Fruit fly (Drosophila melanogaster): ENCODE results near the gene Lrch.

Gene Lrch

dm6 chr2L:17430602-17431358 is 46.9 kb upstream of the Lrch start (continued):
- TF ChIP-seq CG6792 (GFP tag; optimal IDR thresholded peaks at IDR 0.05) = no peak
- no peak for TF ChIP-seq CG11762 (GFP tag; optimal IDR thresholded peaks at IDR 0.05; ENCODE audit: insufficient read depth)
- TF ChIP-seq Eip75B (GFP tag; optimal IDR thresholded peaks at IDR 0.05) = no peak
- TF ChIP-seq Smox (GFP tag; optimal IDR thresholded peaks at IDR 0.05) = no peak
- TF ChIP-seq CG6854 (GFP tag; optimal IDR thresholded peaks at IDR 0.05) = peak; percentile 2
- no peak for TF ChIP-seq CG6276 (GFP tag; optimal IDR thresholded peaks at IDR 0.05)
- no peak for TF ChIP-seq lz (GFP tag; optimal IDR thresholded peaks at IDR 0.05)
- TF ChIP-seq CG3919 (GFP tag; optimal IDR thresholded peaks at IDR 0.05) = no peak
- no peak for TF ChIP-seq CG8632 (GFP tag; optimal IDR thresholded peaks at IDR 0.05)
- TF ChIP-seq Sox102F (GFP tag; optimal IDR thresholded peaks at IDR 0.05) = no peak
- TF ChIP-seq CG8319 (GFP tag; optimal IDR thresholded peaks at IDR 0.05) = no peak
- no peak for TF ChIP-seq OdsH (GFP tag; optimal IDR thresholded peaks at IDR 0.05)
- TF ChIP-seq vri (GFP tag; optimal IDR thresholded peaks at IDR 0.05) = peak; percentile 89
- peak; percentile 18 for TF ChIP-seq CG31627 (GFP tag; optimal IDR thresholded peaks at IDR 0.05)
- no peak for TF ChIP-seq CG7368 (GFP tag; optimal IDR thresholded peaks at IDR 0.05)
- TF ChIP-seq CG10631 (GFP tag; optimal IDR thresholded peaks at IDR 0.05) = no peak
- no peak for TF ChIP-seq ss (GFP tag; optimal IDR thresholded peaks at IDR 0.05)
- no peak for TF ChIP-seq svp (GFP tag)
- TF ChIP-seq Gug (GFP tag; IDR thresholded peaks at IDR 0.05) = no peak
- no peak for TF ChIP-seq acj6 (GFP tag; optimal IDR thresholded peaks at IDR 0.05)
- peak; percentile 86 for TF ChIP-seq Blimp-1 (GFP tag; optimal IDR thresholded peaks at IDR 0.05)
- no peak for TF ChIP-seq spab (GFP tag; optimal IDR thresholded peaks at IDR 0.05)
- no peak for TF ChIP-seq CG4318 (GFP tag; optimal IDR thresholded peaks at IDR 0.05)
- no peak for TF ChIP-seq CG11902 (GFP tag; optimal IDR thresholded peaks at IDR 0.05)

- peak; percentile 84 for TF ChIP-seq OdsH (GFP tag; optimal IDR thresholded peaks at IDR 0.05)
- peak; percentile 87 for TF ChIP-seq eg (GFP tag; IDR thresholded peaks at IDR 0.05)
- peak; percentile 93 for TF ChIP-seq CG8319 (GFP tag; optimal IDR thresholded peaks at IDR 0.05)
- TF ChIP-seq cyc (GFP tag; optimal IDR thresholded peaks at IDR 0.05) = peak; percentile 70
- peak; percentile 87 for TF ChIP-seq CG16779 (tag; optimal IDR thresholded peaks at IDR 0.05)
- peak; percentile 86 for TF ChIP-seq CG11294 (GFP tag; IDR thresholded peaks at IDR 0.05)
- TF ChIP-seq Sox102F (GFP tag; optimal IDR thresholded peaks at IDR 0.05) = peak; percentile 73
- TF ChIP-seq Smox (GFP tag; optimal IDR thresholded peaks at IDR 0.05) = peak; percentile 77
- TF ChIP-seq CG8119 (GFP tag; IDR thresholded peaks at IDR 0.05) = peak; percentile 94
- TF ChIP-seq Sox15 (GFP tag; optimal IDR thresholded peaks at IDR 0.05) = peak; percentile 84
- peak; percentile 73 for TF ChIP-seq net (GFP tag; optimal IDR thresholded peaks at IDR 0.05)
- TF ChIP-seq achi (GFP tag; optimal IDR thresholded peaks at IDR 0.05) = peak; percentile 81
- peak; percentile 59 to 84 for TF ChIP-seq ss (GFP tag; optimal IDR thresholded peaks at IDR 0.05)
- peak; percentile 76 for TF ChIP-seq fd59A (GFP tag; optimal IDR thresholded peaks at IDR 0.05)
- TF ChIP-seq CG4318 (GFP tag; optimal IDR thresholded peaks at IDR 0.05) = peak; percentile 82
- TF ChIP-seq dac (GFP tag; optimal IDR thresholded peaks at IDR 0.05) = peak; percentile 68
- peak; percentile 87 for TF ChIP-seq Hr39 (GFP tag; optimal IDR thresholded peaks at IDR 0.05)
- TF ChIP-seq CG11762 (GFP tag; optimal IDR thresholded peaks at IDR 0.05; ENCODE audit: insufficient read depth) = peak; percentile 95
- TF ChIP-seq CG10631 (GFP tag; optimal IDR thresholded peaks at IDR 0.05) = peak; percentile 90
- peak; percentile 81 for TF ChIP-seq CG3919 (GFP tag; optimal IDR thresholded peaks at IDR 0.05)
- peak; percentile 91 for TF ChIP-seq CG34406 (GFP tag; optimal IDR thresholded peaks at IDR 0.05)
- peak; percentile 66 for TF ChIP-seq Hr4 (GFP tag; optimal IDR thresholded peaks at IDR 0.05)
- TF ChIP-seq CG6808 (GFP tag; optimal IDR thresholded peaks at IDR 0.05) = peak; percentile 97
- TF ChIP-seq Gug (GFP tag; IDR thresholded peaks at IDR 0.05) = peak; percentile 82
- peak; percentile 94 for TF ChIP-seq Eip78C (GFP tag)
- peak; percentile 97 for TF ChIP-seq CG10669 (GFP tag; optimal IDR thresholded peaks at IDR 0.05)
- TF ChIP-seq CG11902 (GFP tag; optimal IDR thresholded peaks at IDR 0.05) = peak; percentile 68
- peak; percentile 82 for TF ChIP-seq Blimp-1 (GFP tag; optimal IDR thresholded peaks at IDR 0.05)
- TF ChIP-seq fkh (GFP tag; optimal IDR thresholded peaks at IDR 0.05) = peak; percentile 21
- peak; percentile 87 for TF ChIP-seq CG6276 (GFP tag; optimal IDR thresholded peaks at IDR 0.05)
- TF ChIP-seq CG6792 (GFP tag; optimal IDR thresholded peaks at IDR 0.05) = peak; percentile 93
- TF ChIP-seq fd85E (GFP tag; optimal IDR thresholded peaks at IDR 0.05) = peak; percentile 85
- peak; percentile 94 for TF ChIP-seq esn (GFP tag; optimal IDR thresholded peaks at IDR 0.05)
- TF ChIP-seq CG31627 (GFP tag; optimal IDR thresholded peaks at IDR 0.05) = peak; percentile 83
- peak; percentile 55 for TF ChIP-seq vri (GFP tag; optimal IDR thresholded peaks at IDR 0.05)
- peak; percentile 98 for TF ChIP-seq spab (GFP tag; optimal IDR thresholded peaks at IDR 0.05)
- peak; percentile 86 for TF ChIP-seq pdm3 (GFP tag; optimal IDR thresholded peaks at IDR 0.05)
Observed at dm6 chr2L:17429788-17430587, 46.1 kb upstream of the Lrch start.
